Worm (Caenorhabditis elegans) whole organism, early embryonic: ENCODE data around the gene C44B12.9.

ENCODE experiments used
- ama-1 ChIP-seq: fragments of 150-350 bp; optimal IDR thresholded peaks from 2 replicates; lab custom pipeline; 2014
- ets-7 ChIP-seq: sonication (generic microtip); optimal IDR thresholded peaks from 2 replicates; lab custom pipeline; 2016; ENCODE audit warnings: missing genotype, missing genetic modification characterization, missing compliant biosample characterization
- hmg-4 ChIP-seq: fragments of 200-800 bp; sonication (Bioruptor generic); optimal IDR thresholded peaks from 2 replicates; lab custom pipeline; 2018; ENCODE audit warnings: mild to moderate bottlenecking, missing genetic modification characterization, missing compliant biosample characterization

DNA sequence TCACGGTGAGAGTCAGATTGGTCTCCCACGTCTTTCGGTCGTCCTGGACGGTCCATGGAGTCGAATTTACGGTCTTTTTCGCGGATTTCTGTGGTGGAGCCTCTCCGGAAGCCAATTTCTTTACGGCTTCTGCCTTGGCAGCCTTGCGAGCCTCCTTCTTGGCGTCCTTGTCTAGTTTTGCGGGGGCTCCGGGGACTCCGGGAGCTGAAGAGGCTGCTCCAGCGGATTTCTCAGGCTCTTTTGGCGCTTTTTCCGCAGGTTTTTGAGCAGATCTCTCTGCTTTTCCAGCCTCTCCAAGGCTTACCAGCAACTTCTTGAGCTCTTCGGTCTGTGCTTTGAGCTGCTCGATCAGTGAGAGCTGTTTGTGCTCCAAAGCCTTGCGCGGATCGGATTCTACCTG is 48.7 kb downstream of the C44B12.9 start:
- TF ChIP-seq ama-1 (no peak), ets-7 (tag; lab: Kevin White, UChicago) (no peak), hmg-4 (no peak)
